Worm (Caenorhabditis elegans): ENCODE data around the gene F41G3.3.

DNA sequence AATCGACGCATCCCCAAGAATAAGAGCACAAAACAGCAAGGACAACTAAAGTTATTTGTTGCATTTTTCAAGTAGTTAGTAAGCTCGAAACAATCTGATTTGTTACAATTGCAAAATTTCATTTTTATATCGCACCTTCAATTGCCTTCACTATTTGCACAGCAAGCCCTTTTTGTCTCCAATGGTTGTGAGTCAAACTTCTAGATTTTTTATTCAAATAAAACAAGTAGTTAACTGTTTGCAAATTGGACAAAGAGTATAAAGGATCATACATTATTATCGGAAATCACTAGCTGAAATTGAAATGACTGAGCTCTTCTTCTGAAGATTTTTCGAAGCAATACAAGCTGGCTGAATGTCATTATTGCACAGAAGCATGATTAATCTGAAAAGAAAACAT lies 3.5 kb upstream of the F41G3.3 start, which contains the start of gene F41G3.21:
- no peak for TF ChIP-seq pha-4 (tag; optimal IDR thresholded peaks at IDR 0.05)
- no peak for TF ChIP-seq ama-1 (optimal IDR thresholded peaks at IDR 0.05)
- TF ChIP-seq nhr-77 (tag; optimal IDR thresholded peaks at IDR 0.05), result no peak
- no peak for TF ChIP-seq ceh-9 (tag; optimal IDR thresholded peaks at IDR 0.05)
- no peak for TF ChIP-seq nhr-11 (tag; optimal IDR thresholded peaks at IDR 0.05)
- TF ChIP-seq ztf-11 (tag; optimal IDR thresholded peaks at IDR 0.05), result no peak
- TF ChIP-seq ZK546.5 (tag; optimal IDR thresholded peaks at IDR 0.05), result no peak
- no peak for TF ChIP-seq unc-62 (GFP tag; optimal IDR thresholded peaks at IDR 0.05)
- no peak for TF ChIP-seq ceh-82 (tag; optimal IDR thresholded peaks at IDR 0.05)
- no peak for TF ChIP-seq nfya-1 (tag; optimal IDR thresholded peaks at IDR 0.05; ENCODE audit: insufficient read depth)
- TF ChIP-seq nhr-43 (tag; optimal IDR thresholded peaks at IDR 0.05; ENCODE audit: poor library complexity, severe bottlenecking), result no peak
- no peak for TF ChIP-seq nhr-25 (tag; optimal IDR thresholded peaks at IDR 0.05)
- no peak for TF ChIP-seq fkh-10 (GFP tag; optimal IDR thresholded peaks at IDR 0.05)
- TF ChIP-seq nhr-23 (tag; optimal IDR thresholded peaks at IDR 0.05), result no peak
